Worm (Caenorhabditis elegans) whole organism, L4 larva: ENCODE data around the gene M03B6.3.

Experiments used
- F44E2.7 ChIP-seq: fragments of 200-800 bp; sonication (Bioruptor generic); IDR thresholded peaks from 2 replicates; pipeline ENCODE4 v2.1.2; 2022; ENCODE audit warnings: missing genetic modification characterization, missing compliant biosample characterization
- lsy-2 ChIP-seq, 2 experiments: fragments of 150-350 bp in 1 of 2; sonication (generic microtip) in 1 of 2; optimal IDR thresholded peaks; 2 replicates each; lab custom pipeline; 2014 to 2017; ENCODE audit warnings: missing biosample characterization in 2 of 2, missing genetic modification characterization in 2 of 2

DNA sequence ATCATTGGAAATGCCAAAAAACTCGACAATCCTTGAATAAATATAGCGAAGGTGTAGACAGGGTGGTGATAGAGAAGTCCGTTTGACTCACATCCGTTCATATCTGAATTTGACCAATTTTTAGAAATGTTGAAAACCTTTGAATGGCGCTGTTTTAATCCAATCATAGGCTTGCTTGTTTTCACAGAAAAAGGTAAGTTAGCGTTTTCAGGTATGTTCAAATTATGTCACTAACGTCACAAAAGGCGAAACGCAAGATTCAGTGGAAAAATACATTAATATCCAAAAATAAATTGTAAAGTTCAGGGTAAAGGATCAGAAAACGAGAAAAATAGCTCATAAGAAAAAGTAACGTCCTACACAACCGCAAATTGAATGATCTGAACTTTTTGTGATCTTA is 36.0 kb upstream of the M03B6.3 start, which contains the start of gene sra-38:
- no peak for TF ChIP-seq F44E2.7
- TF ChIP-seq lsy-2 (tag; optimal IDR thresholded peaks at IDR 0.05; lab: Kevin White, UChicago), result no peak
